Fruit fly (Drosophila melanogaster) whole organism, embryonic: ENCODE measurements around the gene Drep4.

Experiments used
- CG10147 ChIP-seq: fragments of 200-800 bp; sonication (Bioruptor generic); optimal IDR thresholded peaks from 2 replicates; lab custom pipeline; 2019; ENCODE audit warnings: missing biosample characterization, mild to moderate bottlenecking, missing genetic modification characterization, moderate library complexity
- CG10274 ChIP-seq: fragments of 200-800 bp; sonication (Bioruptor generic); optimal IDR thresholded peaks from 3 replicates; lab custom pipeline; 2017; ENCODE audit warnings: missing biosample characterization, mild to moderate bottlenecking, missing genetic modification characterization
- CG8089 ChIP-seq: fragments of 200-800 bp; sonication (Bioruptor generic); optimal IDR thresholded peaks from 3 replicates; lab custom pipeline; 2016; ENCODE audit warnings: missing biosample characterization, missing genetic modification characterization

DNA sequence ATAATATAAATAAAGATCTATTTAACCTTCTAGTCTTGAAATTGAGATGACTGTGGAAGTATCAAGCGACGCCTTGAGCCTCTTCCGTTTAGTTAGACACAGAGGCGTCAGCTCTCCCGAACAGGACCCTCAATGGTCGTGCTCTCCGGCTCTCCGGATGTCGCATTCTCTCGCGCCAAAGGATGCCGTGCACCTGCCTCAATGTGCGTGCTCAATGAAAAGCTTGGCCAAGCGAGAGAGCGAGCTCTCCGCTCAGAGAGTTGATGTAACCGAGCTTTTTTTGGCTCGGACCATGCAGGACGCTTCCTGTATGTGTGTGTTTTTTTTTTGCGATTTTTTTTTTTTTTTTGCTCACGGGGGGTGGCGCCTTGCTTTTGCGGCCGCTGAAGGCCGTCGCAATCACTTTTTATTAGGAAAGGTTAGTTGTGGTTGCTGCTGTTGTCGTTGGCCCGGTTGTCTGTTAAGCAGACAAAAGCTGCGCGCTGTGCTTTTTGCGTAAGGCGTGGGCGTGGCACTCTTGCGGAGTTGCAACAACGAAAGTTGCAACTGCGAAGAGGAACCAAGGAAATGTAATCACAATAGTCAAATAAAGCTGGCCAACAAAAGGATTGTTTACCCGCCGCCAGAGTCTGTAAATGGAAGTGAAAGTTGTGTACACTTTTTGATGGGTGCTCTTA, 45.7 kb upstream of the Drep4 start:
- TF ChIP-seq CG8089 (GFP tag; lab: Kevin White, UChicago): no peak
- TF ChIP-seq CG10274 (GFP tag; lab: Kevin White, UChicago): no peak
- TF ChIP-seq CG10147: no peak
